Fruit fly (Drosophila melanogaster): Measurements from ENCODE around the gene CG31510.

The CG31510 gene

dm6 chr3R:25168259-25168972 lies 45.7 kb upstream of the CG31510 start (continued):
- TF ChIP-seq vnd (GFP tag; IDR thresholded peaks at IDR 0.05; ENCODE audit: partially characterized antibody) (no peak), CG9797 (GFP tag; optimal IDR thresholded peaks at IDR 0.05) (no peak), CG8924 (tag; optimal IDR thresholded peaks at IDR 0.05) (peak; percentile 37), CG34376 (GFP tag; optimal IDR thresholded peaks at IDR 0.05) (peak; percentile 41), CG9932 (GFP tag; IDR thresholded peaks at IDR 0.05) (0 out of 2 replicates have a peak, but pooled peaks have one; percentile 13), Fer3 (tag; optimal IDR thresholded peaks at IDR 0.05) (peak; percentile 29), Nf-YA (GFP tag; IDR thresholded peaks at IDR 0.05) (no peak), Dll (GFP tag; IDR thresholded peaks at IDR 0.05; ENCODE audit: partially characterized antibody) (no peak), CG3163 (GFP tag; optimal IDR thresholded peaks at IDR 0.05) (no peak), CG11456 (GFP tag; IDR thresholded peaks at IDR 0.05) (peak; percentile 48; the same call in 1 of the 3 replicates), Taf1 (GFP tag; IDR thresholded peaks at IDR 0.05) (no peak), Dip3 (GFP tag; optimal IDR thresholded peaks at IDR 0.05) (peak; percentile 32), Awh (GFP tag; IDR thresholded peaks at IDR 0.05) (no peak), Mes4 (GFP tag; optimal IDR thresholded peaks at IDR 0.05) (no peak), Myb (GFP tag; optimal IDR thresholded peaks at IDR 0.05) (no peak), Lpt (GFP tag; optimal IDR thresholded peaks at IDR 0.05) (no peak), CG11247 (GFP tag; IDR thresholded peaks at IDR 0.05) (no peak), Mrtf (GFP tag; IDR thresholded peaks at IDR 0.05) (no peak), ro (GFP tag; IDR thresholded peaks at IDR 0.05) (no peak), sr (GFP tag; IDR thresholded peaks at IDR 0.05) (no peak), Camta (GFP tag; optimal IDR thresholded peaks at IDR 0.05) (no peak), ci (GFP tag; IDR thresholded peaks at IDR 0.05) (no peak), lab (GFP tag; optimal IDR thresholded peaks at IDR 0.05) (peak; percentile 38), ara (GFP tag; IDR thresholded peaks at IDR 0.05) (no peak; the same call in 1 of the 2 replicates), CG11398 (GFP tag; optimal IDR thresholded peaks at IDR 0.05) (no peak), HmgD (GFP tag; optimal IDR thresholded peaks at IDR 0.05) (no peak), CG13894 (tag; optimal IDR thresholded peaks at IDR 0.05) (no peak), gcm (GFP tag; optimal IDR thresholded peaks at IDR 0.05) (no peak), CG12071 (GFP tag; optimal IDR thresholded peaks at IDR 0.05) (no peak), Fer1 (GFP tag; optimal IDR thresholded peaks at IDR 0.05) (peak; percentile 60), CG34224 (GFP tag; IDR thresholded peaks at IDR 0.05; ENCODE audit: partially characterized antibody) (no peak), croc (GFP tag; conservative IDR thresholded peaks at IDR 0.05) (no peak), pb (GFP tag; optimal IDR thresholded peaks at IDR 0.05) (no peak), Hmr (GFP tag; optimal IDR thresholded peaks at IDR 0.05) (peak; percentile 56), CG4424 (GFP tag; optimal IDR thresholded peaks at IDR 0.05) (peak; percentile 38), CG30431 (GFP tag; optimal IDR thresholded peaks at IDR 0.05) (no peak), CG12299 (tag; optimal IDR thresholded peaks at IDR 0.05) (no peak), sens (GFP tag) (peak; percentile 88), CG6175 (GFP tag; IDR thresholded peaks at IDR 0.05) (no peak), amos (GFP tag; IDR thresholded peaks at IDR 0.05; ENCODE audit: partially characterized antibody) (no peak), Atf6 (GFP tag; IDR thresholded peaks at IDR 0.05) (0 out of 2 replicates have a peak, but pooled peaks have one; percentile 28), stc (GFP tag; IDR thresholded peaks at IDR 0.05) (0 out of 2 replicates have a peak, but pooled peaks have one; percentile 20), prd (optimal IDR thresholded peaks at IDR 0.05) (no peak), prd (GFP tag; IDR thresholded peaks at IDR 0.05) (peak; percentile 51; the same call in 1 of the 3 replicates), dmrt11E (tag; optimal IDR thresholded peaks at IDR 0.05) (peak; percentile 36), mam (GFP tag; optimal IDR thresholded peaks at IDR 0.05) (peak; percentile 14), da (GFP tag; optimal IDR thresholded peaks at IDR 0.05) (no peak), gro (GFP tag; optimal IDR thresholded peaks at IDR 0.05) (no peak), Ada2b (GFP tag; IDR thresholded peaks at IDR 0.05) (peak; percentile 32; the same call in 1 of the 2 replicates), CG10366 (GFP tag; IDR thresholded peaks at IDR 0.05) (0 out of 2 replicates have a peak, but pooled peaks have one; percentile 16), ase (GFP tag; IDR thresholded peaks at IDR 0.05) (no peak; the same call in 2 of the 3 replicates)
